Fruit fly (Drosophila melanogaster) whole organism, adult: ENCODE data around the gene CG5078.
A peak's percentile ranks its signal among the peaks of the same experiment; 100 is the strongest.

Source experiments
- CG11617 ChIP-seq: fragments of 200-800 bp; sonication (Bioruptor generic); optimal IDR thresholded peaks from 2 replicates; lab custom pipeline; 2017; ENCODE audit warnings: mild to moderate bottlenecking, missing biosample characterization, missing genetic modification reagents, missing genetic modification characterization
- CG12768 ChIP-seq: fragments of 200-800 bp; sonication (Bioruptor generic); optimal IDR thresholded peaks from 2 replicates; lab custom pipeline; 2017; ENCODE audit warnings: missing biosample characterization, missing genetic modification characterization, mild to moderate bottlenecking, moderate library complexity, missing genetic modification reagents
- CG14711 ChIP-seq: fragments of 200-800 bp; sonication (Bioruptor generic); optimal IDR thresholded peaks from 2 replicates; lab custom pipeline; 2018; ENCODE audit warnings: missing biosample characterization, mild to moderate bottlenecking, missing genetic modification characterization, moderate library complexity
- CG1620 ChIP-seq: fragments of 200-800 bp; sonication (Bioruptor generic); optimal IDR thresholded peaks from 2 replicates; lab custom pipeline; 2016; ENCODE audit warnings: missing biosample characterization, missing genetic modification characterization
- CG33017 ChIP-seq: fragments of 200-800 bp; sonication (Bioruptor generic); optimal IDR thresholded peaks from 2 replicates; lab custom pipeline; 2018; ENCODE audit warnings: missing biosample characterization, mild to moderate bottlenecking, missing genetic modification characterization, moderate library complexity
- CG5204 ChIP-seq: fragments of 200-800 bp; sonication (Bioruptor generic); optimal IDR thresholded peaks from 2 replicates; lab custom pipeline; 2016; ENCODE audit warnings: missing biosample characterization, missing genetic modification characterization
- CG7045 ChIP-seq: fragments of 200-800 bp; sonication (Bioruptor generic); optimal IDR thresholded peaks from 2 replicates; lab custom pipeline; 2017; ENCODE audit warnings: missing biosample characterization, mild to moderate bottlenecking, missing genetic modification characterization
- CG7101 ChIP-seq: fragments of 200-800 bp; sonication (Bioruptor generic); optimal IDR thresholded peaks from 2 replicates; lab custom pipeline; 2018; ENCODE audit warnings: missing biosample characterization, mild to moderate bottlenecking, missing genetic modification characterization, moderate library complexity
- Clk ChIP-seq: fragments of 200-800 bp; sonication (Bioruptor generic); optimal IDR thresholded peaks from 2 replicates; lab custom pipeline; 2017; ENCODE audit warnings: missing biosample characterization, missing genetic modification characterization
- Crg-1 ChIP-seq: fragments of 200-800 bp; sonication (Bioruptor generic); optimal IDR thresholded peaks from 2 replicates; lab custom pipeline; 2016; ENCODE audit warnings: missing biosample characterization, missing genetic modification characterization
- Hr96 ChIP-seq: fragments of 200-800 bp; sonication (Bioruptor generic); optimal IDR thresholded peaks from 2 replicates; lab custom pipeline; 2016; ENCODE audit warnings: missing biosample characterization, missing genetic modification characterization
- Mnt ChIP-seq: fragments of 200-800 bp; sonication (Bioruptor generic); optimal IDR thresholded peaks from 2 replicates; lab custom pipeline; 2016; ENCODE audit warnings: missing biosample characterization, mild to moderate bottlenecking, missing genetic modification characterization
- bab1 ChIP-seq: fragments of 200-800 bp; sonication (Bioruptor generic); optimal IDR thresholded peaks from 3 replicates; lab custom pipeline; 2019; ENCODE audit warnings: missing biosample characterization, mild to moderate bottlenecking, missing genetic modification characterization, moderate library complexity
- cic ChIP-seq: fragments of 200-800 bp; sonication (Bioruptor generic); optimal IDR thresholded peaks from 2 replicates; lab custom pipeline; 2017; ENCODE audit warnings: missing biosample characterization, mild to moderate bottlenecking, missing genetic modification characterization, moderate library complexity
- cnc ChIP-seq, 2 experiments: fragments of >200 bp; optimal IDR thresholded peaks; 2 replicates each; lab custom pipeline; 2017
- kay ChIP-seq: fragments of 200-800 bp; sonication (Bioruptor generic); peaks from one replicate; lab custom pipeline; 2016; ENCODE audit warnings: missing biosample characterization, missing genetic modification characterization, borderline replicate concordance
- ovo ChIP-seq: fragments of 200-800 bp; sonication (Bioruptor generic); optimal IDR thresholded peaks from 2 replicates; lab custom pipeline; 2016; ENCODE audit warnings: missing biosample characterization, missing genetic modification characterization
- pad ChIP-seq: fragments of 200-800 bp; sonication (Bioruptor generic); optimal IDR thresholded peaks from 3 replicates; lab custom pipeline; 2017; ENCODE audit warnings: missing biosample characterization, missing genetic modification characterization, mild to moderate bottlenecking, moderate library complexity, missing genetic modification reagents
- tj ChIP-seq: fragments of 200-800 bp; sonication (Bioruptor generic); optimal IDR thresholded peaks from 3 replicates; lab custom pipeline; 2017; ENCODE audit warnings: missing biosample characterization, mild to moderate bottlenecking, missing genetic modification characterization, moderate library complexity
- toe ChIP-seq: fragments of 200-800 bp; sonication (Bioruptor generic); optimal IDR thresholded peaks from 2 replicates; lab custom pipeline; 2016; ENCODE audit warnings: missing biosample characterization, missing genetic modification characterization

CG5078 gene

dm6 chr3L:20505732-20506131, at the start of gene CG5078:
Gene CG5078, plus strand, starts transcription at chr3L:20506032.
- TF ChIP-seq bab1 (GFP tag; lab: Kevin White, UChicago), result no peak

dm6 chr3L:20460383-20460782, 45.4 kb upstream of the CG5078 start, which contains the start of gene mag:
Gene mag, plus strand, starts transcription at chr3L:20460683.
- no peak for TF ChIP-seq CG1620 (GFP tag; lab: Kevin White, UChicago)
- no peak for TF ChIP-seq CG7045 (GFP tag; lab: Kevin White, UChicago)
- TF ChIP-seq toe, result no peak

- TF ChIP-seq CG11617 (no peak), CG7045 (GFP tag; lab: Kevin White, UChicago) (no peak)
Observed at dm6 chr3L:20462391-20462790, 43.4 kb upstream of the CG5078 start.

dm6 chr3L:20464677-20465076, 41.2 kb upstream of the CG5078 start, which contains the start of gene atk:
Gene atk, minus strand, starts transcription at chr3L:20464862.
- TF ChIP-seq bab1 (GFP tag; lab: Kevin White, UChicago) (no peak), Mnt (GFP tag; lab: Kevin White, UChicago) (no peak), CG7045 (GFP tag; lab: Kevin White, UChicago) (no peak), Hr96 (GFP tag; lab: Kevin White, UChicago) (no peak), ovo (GFP tag; lab: Kevin White, UChicago) (no peak), CG5204 (GFP tag; lab: Kevin White, UChicago) (no peak), Clk (no peak), Crg-1 (GFP tag; lab: Kevin White, UChicago) (no peak), CG33017 (tag; lab: Kevin White, UChicago) (no peak), CG14711 (tag; lab: Kevin White, UChicago) (no peak), cic (GFP tag; lab: Kevin White, UChicago) (no peak), CG7101 (tag; lab: Kevin White, UChicago) (no peak), CG12768 (GFP tag; lab: Kevin White, UChicago) (no peak), kay (GFP tag; lab: Kevin White, UChicago) (no peak), CG1620 (GFP tag; lab: Kevin White, UChicago) (no peak), toe (no peak), tj (GFP tag; lab: Kevin White, UChicago) (no peak), pad (GFP tag; lab: Kevin White, UChicago) (no peak)

- TF ChIP-seq toe, result no peak
Observed at dm6 chr3L:20465941-20466340, 39.9 kb upstream of the CG5078 start, which contains the start of gene CG42764. Gene CG42764, minus strand, starts transcription at chr3L:20466041.

dm6 chr3L:20466599-20466998, 39.2 kb upstream of the CG5078 start, which contains the start of gene Tdh:
Gene Tdh, plus strand, starts transcription at chr3L:20466944.
- TF ChIP-seq Hr96 (GFP tag; lab: Kevin White, UChicago) (no peak), ovo (GFP tag; lab: Kevin White, UChicago) (no peak), CG1620 (GFP tag; lab: Kevin White, UChicago) (no peak), CG14711 (tag; lab: Kevin White, UChicago) (no peak), CG11617 (no peak)

dm6 chr3L:20467433-20467832, 38.4 kb upstream of the CG5078 start:
- TF ChIP-seq CG7045 (GFP tag; lab: Kevin White, UChicago) (no peak), cnc (optimal IDR thresholded peaks at IDR 0.05; lab: Kevin White, UChicago) (no peak), pad (GFP tag; lab: Kevin White, UChicago) (no peak), CG12768 (GFP tag; lab: Kevin White, UChicago) (no peak), cic (GFP tag; lab: Kevin White, UChicago) (no peak), CG7101 (tag; lab: Kevin White, UChicago) (no peak), bab1 (GFP tag; lab: Kevin White, UChicago) (no peak), CG5204 (GFP tag; lab: Kevin White, UChicago) (no peak), CG14711 (tag; lab: Kevin White, UChicago) (no peak), CG33017 (tag; lab: Kevin White, UChicago) (no peak), Hr96 (GFP tag; lab: Kevin White, UChicago) (no peak)

- TF ChIP-seq cnc (optimal IDR thresholded peaks at IDR 0.05; lab: Kevin White, UChicago), result no peak
- peak; percentile 30 for TF ChIP-seq Mnt (GFP tag; lab: Kevin White, UChicago)
- peak; percentile 96 for TF ChIP-seq kay (GFP tag; lab: Kevin White, UChicago)
- TF ChIP-seq CG11617, result peak; percentile 6
- TF ChIP-seq cic (GFP tag; lab: Kevin White, UChicago), result peak; percentile 86
- TF ChIP-seq Hr96 (GFP tag; lab: Kevin White, UChicago), result no peak
- no peak for TF ChIP-seq toe
- TF ChIP-seq bab1 (GFP tag; lab: Kevin White, UChicago), result no peak
- TF ChIP-seq CG7045 (GFP tag; lab: Kevin White, UChicago), result peak; percentile 55
- peak; percentile 19 for TF ChIP-seq tj (GFP tag; lab: Kevin White, UChicago)
- TF ChIP-seq Clk, result peak; percentile 44
- no peak for TF ChIP-seq CG7101 (tag; lab: Kevin White, UChicago)
- no peak for TF ChIP-seq CG1620 (GFP tag; lab: Kevin White, UChicago)
- peak; percentile 26 for TF ChIP-seq CG12768 (GFP tag; lab: Kevin White, UChicago)
Observed at dm6 chr3L:20470991-20471498, 34.8 kb upstream of the CG5078 start.
